Worm (Caenorhabditis elegans) whole organism, L4/young adult: ENCODE results near the gene secs-1.

Experiments
- W03F9.2 ChIP-seq: fragments of 150-350 bp; optimal IDR thresholded peaks from 2 replicates; lab custom pipeline; 2014; ENCODE audit warnings: missing biosample characterization, missing genetic modification characterization
- him-1 ChIP-seq: sonication (generic microtip); optimal IDR thresholded peaks from 2 replicates; lab custom pipeline; 2016; ENCODE audit warnings: missing genotype, missing genetic modification reagents, missing genetic modification characterization, missing compliant biosample characterization

ce11 chrV:10805934-10806333, 1.7 kb upstream of the secs-1 start, which contains the start of gene prp-38:
- no peak for TF ChIP-seq him-1 (tag; lab: Kevin White, UChicago)
- TF ChIP-seq W03F9.2 (tag; lab: Kevin White, UChicago), result no peak
